Worm (Caenorhabditis elegans) whole organism, mixed stage, embryonic: ENCODE results near the gene ttr-18.

ENCODE experiments used
- M03D4.4 ChIP-seq: sonication (generic microtip); optimal IDR thresholded peaks from 2 replicates; lab custom pipeline; 2017; ENCODE audit warnings: mild to moderate bottlenecking, missing genetic modification characterization, missing compliant biosample characterization
- bed-3 ChIP-seq: fragments of 200-800 bp; sonication (Bioruptor generic); optimal IDR thresholded peaks from 3 replicates; lab custom pipeline; 2018; ENCODE audit warnings: mild to moderate bottlenecking, missing genetic modification characterization, moderate library complexity, missing compliant biosample characterization
- blmp-1 ChIP-seq: fragments of 150-350 bp; optimal IDR thresholded peaks from 2 replicates; lab custom pipeline; 2014; ENCODE audit warnings: missing biosample characterization, missing genetic modification characterization
- ceh-39 ChIP-seq: fragments of 150-350 bp; optimal IDR thresholded peaks from 2 replicates; lab custom pipeline; 2014; ENCODE audit warnings: missing biosample characterization, missing genetic modification characterization
- ceh-43 ChIP-seq: fragments of 200-800 bp; sonication (Bioruptor generic); optimal IDR thresholded peaks from 2 replicates; lab custom pipeline; 2018; ENCODE audit warnings: mild to moderate bottlenecking, missing genetic modification characterization, moderate library complexity, missing compliant biosample characterization
- ceh-83 ChIP-seq: fragments of 200-800 bp; sonication (Bioruptor generic); optimal IDR thresholded peaks from 2 replicates; lab custom pipeline; 2018; ENCODE audit warnings: mild to moderate bottlenecking, missing genetic modification characterization, missing compliant biosample characterization
- ces-1 ChIP-seq: fragments of 150-350 bp; optimal IDR thresholded peaks from 2 replicates; lab custom pipeline; 2014; ENCODE audit warnings: missing biosample characterization, missing genetic modification reagents, missing genetic modification characterization
- cnd-1 ChIP-seq: fragments of 200-800 bp; sonication (Bioruptor generic); optimal IDR thresholded peaks from 2 replicates; lab custom pipeline; 2018; ENCODE audit warnings: mild to moderate bottlenecking, missing genetic modification characterization, missing compliant biosample characterization
- drap-1 ChIP-seq: fragments of 200-800 bp; sonication (Bioruptor generic); optimal IDR thresholded peaks from 3 replicates; lab custom pipeline; 2018; ENCODE audit warnings: mild to moderate bottlenecking, missing genetic modification characterization, missing compliant biosample characterization
- elt-1 ChIP-seq: sonication (generic microtip); optimal IDR thresholded peaks from 2 replicates; lab custom pipeline; 2017; ENCODE audit warnings: missing genetic modification characterization, mild to moderate bottlenecking, missing compliant biosample characterization, antibody characterized with exemption, moderate library complexity, borderline replicate concordance; ENCODE audit not compliant: insufficient read depth
- elt-3 ChIP-seq: fragments of 150-350 bp; optimal IDR thresholded peaks from 2 replicates; lab custom pipeline; 2014; ENCODE audit warnings: missing biosample characterization, missing genetic modification characterization
- flh-1 ChIP-seq: fragments of 200-800 bp; sonication (Bioruptor generic); optimal IDR thresholded peaks from 2 replicates; lab custom pipeline; 2018; ENCODE audit warnings: mild to moderate bottlenecking, missing genetic modification characterization, moderate library complexity, missing compliant biosample characterization
- ham-2 ChIP-seq: fragments of 200-800 bp; sonication (Bioruptor generic); optimal IDR thresholded peaks from 2 replicates; lab custom pipeline; 2018; ENCODE audit warnings: mild to moderate bottlenecking, missing genetic modification characterization, missing compliant biosample characterization
- hlh-1 ChIP-seq: fragments of 150-350 bp; optimal IDR thresholded peaks from 2 replicates; lab custom pipeline; 2014; ENCODE audit warnings: missing biosample characterization, missing genetic modification reagents, missing genetic modification characterization
- lin-13 ChIP-seq: fragments of 150-350 bp; optimal IDR thresholded peaks from 2 replicates; lab custom pipeline; 2014; ENCODE audit warnings: missing biosample characterization, missing genetic modification characterization
- lin-32 ChIP-seq: fragments of 200-800 bp; sonication (Bioruptor generic); optimal IDR thresholded peaks from 2 replicates; lab custom pipeline; 2018; ENCODE audit warnings: mild to moderate bottlenecking, missing genetic modification characterization, missing compliant biosample characterization
- lsy-2 ChIP-seq: fragments of 150-350 bp; optimal IDR thresholded peaks from 2 replicates; lab custom pipeline; 2014; ENCODE audit warnings: missing biosample characterization, missing genetic modification characterization
- mab-5 ChIP-seq: fragments of 150-350 bp; optimal IDR thresholded peaks from 2 replicates; lab custom pipeline; 2014; ENCODE audit warnings: missing biosample characterization, missing genetic modification characterization
- mep-1 ChIP-seq: fragments of 150-350 bp; optimal IDR thresholded peaks from 2 replicates; lab custom pipeline; 2017; ENCODE audit warnings: missing biosample characterization, missing genetic modification reagents, missing genetic modification characterization, inconsistent platforms
- mls-2 ChIP-seq: sonication (generic microtip); optimal IDR thresholded peaks from 2 replicates; lab custom pipeline; 2016; ENCODE audit warnings: mild to moderate bottlenecking, missing genetic modification characterization, moderate library complexity, missing compliant biosample characterization
- nhr-12 ChIP-seq: fragments of 150-350 bp; optimal IDR thresholded peaks from 2 replicates; lab custom pipeline; 2014; ENCODE audit warnings: missing biosample characterization, missing genetic modification characterization
- nhr-2 ChIP-seq: fragments of 150-350 bp; optimal IDR thresholded peaks from 2 replicates; lab custom pipeline; 2014; ENCODE audit warnings: missing biosample characterization, missing genetic modification characterization
- nhr-237 ChIP-seq: fragments of 150-350 bp; optimal IDR thresholded peaks from 2 replicates; lab custom pipeline; 2014; ENCODE audit warnings: missing biosample characterization, missing genetic modification characterization
- nhr-28 ChIP-seq: fragments of 150-350 bp; optimal IDR thresholded peaks from 2 replicates; lab custom pipeline; 2014; ENCODE audit warnings: missing biosample characterization, missing genetic modification characterization
- nhr-76 ChIP-seq: sonication (generic microtip); optimal IDR thresholded peaks from 2 replicates; lab custom pipeline; 2017; ENCODE audit warnings: missing biosample characterization, missing genetic modification characterization
- pha-4 ChIP-seq: fragments of 150-350 bp; optimal IDR thresholded peaks from 2 replicates; lab custom pipeline; 2018; ENCODE audit warnings: missing biosample characterization, missing genetic modification reagents, missing genetic modification characterization
- sem-2 ChIP-seq: fragments of 200-800 bp; sonication (Bioruptor generic); optimal IDR thresholded peaks from 2 replicates; lab custom pipeline; 2018; ENCODE audit warnings: mild to moderate bottlenecking, missing genetic modification characterization, missing compliant biosample characterization
- snpc-4 ChIP-seq: fragments of 150-350 bp; optimal IDR thresholded peaks from 2 replicates; lab custom pipeline; 2014; ENCODE audit warnings: missing biosample characterization, missing genetic modification characterization
- sptf-1 ChIP-seq: sonication (generic microtip); optimal IDR thresholded peaks from 2 replicates; lab custom pipeline; 2017; ENCODE audit warnings: mild to moderate bottlenecking, missing genetic modification characterization, moderate library complexity, missing compliant biosample characterization
- tbx-8 ChIP-seq: fragments of 200-800 bp; sonication (Bioruptor generic); optimal IDR thresholded peaks from 2 replicates; lab custom pipeline; 2018; ENCODE audit warnings: mild to moderate bottlenecking, missing genetic modification characterization, moderate library complexity, missing compliant biosample characterization
- unc-120 ChIP-seq: sonication (generic microtip); optimal IDR thresholded peaks from 2 replicates; lab custom pipeline; 2017; ENCODE audit warnings: missing genetic modification characterization, missing compliant biosample characterization; ENCODE audit not compliant: poor library complexity, severe bottlenecking
- unc-39 ChIP-seq: fragments of 150-350 bp; optimal IDR thresholded peaks from 2 replicates; lab custom pipeline; 2014; ENCODE audit warnings: missing biosample characterization, missing genetic modification characterization
- unc-62 ChIP-seq: fragments of 150-350 bp; optimal IDR thresholded peaks from 2 replicates; lab custom pipeline; 2014; ENCODE audit warnings: missing biosample characterization, missing genetic modification reagents, missing genetic modification characterization
- zip-8 ChIP-seq: fragments of 150-350 bp; optimal IDR thresholded peaks from 2 replicates; lab custom pipeline; 2014; ENCODE audit warnings: missing biosample characterization, missing genetic modification characterization
- ztf-11 ChIP-seq: fragments of 150-350 bp; optimal IDR thresholded peaks from 2 replicates; lab custom pipeline; 2014; ENCODE audit warnings: missing biosample characterization, missing genetic modification characterization

The ttr-18 gene

DNA sequence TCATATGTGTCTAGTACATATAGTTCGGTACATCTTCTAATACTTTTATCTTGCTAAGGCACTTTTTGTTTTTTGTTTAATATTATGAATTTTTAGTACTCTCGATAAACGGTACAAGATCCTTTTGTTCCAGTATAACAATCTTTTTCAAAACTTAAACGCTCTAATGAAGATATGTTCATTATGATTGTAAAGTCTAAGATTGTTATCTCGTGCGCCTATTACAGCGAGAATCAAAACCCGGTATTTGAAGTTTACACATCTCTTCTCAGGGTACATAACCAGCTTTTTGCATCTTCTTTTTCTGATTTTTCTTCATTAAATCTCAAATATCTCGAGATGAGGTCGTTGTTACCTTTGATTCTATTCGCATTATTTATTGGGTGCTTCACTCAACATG lies 1.5 kb upstream of the ttr-18 start, which contains the start of gene B0334.13:
B0334.13 (plus strand) TSS at position 301 of the 400 bp plus-strand sequence.
- no peak for TF ChIP-seq unc-62 (GFP tag; lab: Kevin White, UChicago)
- no peak for TF ChIP-seq ceh-43 (GFP tag; lab: Kevin White, UChicago)
- TF ChIP-seq lsy-2 (tag; lab: Kevin White, UChicago): no peak
- TF ChIP-seq pha-4: no peak
- no peak for TF ChIP-seq nhr-237
- no peak for TF ChIP-seq blmp-1 (tag; lab: Kevin White, UChicago)
- no peak for TF ChIP-seq zip-8 (tag; lab: Kevin White, UChicago)
- TF ChIP-seq mep-1: no peak
- no peak for TF ChIP-seq mab-5 (tag; lab: Kevin White, UChicago)
- TF ChIP-seq nhr-2 (tag; lab: Kevin White, UChicago): no peak
- TF ChIP-seq unc-39 (tag; lab: Kevin White, UChicago): no peak
- TF ChIP-seq flh-1 (GFP tag; lab: Kevin White, UChicago): no peak
- no peak for TF ChIP-seq nhr-76 (tag; lab: Kevin White, UChicago)
- TF ChIP-seq bed-3 (GFP tag; lab: Kevin White, UChicago): no peak
- no peak for TF ChIP-seq lin-32 (GFP tag; lab: Kevin White, UChicago)
- no peak for TF ChIP-seq hlh-1
- TF ChIP-seq cnd-1 (tag; lab: Kevin White, UChicago): no peak
- TF ChIP-seq ceh-39 (tag; lab: Kevin White, UChicago): no peak
- TF ChIP-seq lin-13 (tag; lab: Kevin White, UChicago): no peak

DNA sequence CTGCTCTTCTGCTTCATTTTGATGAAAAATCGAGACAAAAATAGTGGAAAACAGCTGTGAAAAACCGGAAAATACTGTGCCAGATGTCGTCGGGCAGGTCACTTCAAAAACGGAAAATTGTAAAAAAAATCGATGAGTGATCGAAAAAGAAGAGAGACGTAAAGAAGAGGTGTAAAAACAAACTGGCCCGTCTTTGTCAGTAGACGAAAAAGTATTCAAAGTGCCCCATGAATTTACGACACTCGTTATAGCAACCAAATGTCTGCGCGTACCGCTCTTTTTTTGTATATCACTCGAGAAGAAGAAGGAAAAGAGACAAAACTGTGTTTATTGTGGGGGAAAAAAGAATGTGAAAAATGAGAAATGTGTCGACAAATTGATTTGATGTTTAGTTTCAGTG lies 1.3 kb downstream of the ttr-18 start, which contains the start of gene twk-5:
twk-5 (minus strand) TSS at position 101 of the 400 bp plus-strand sequence.
- TF ChIP-seq zip-8 (tag; lab: Kevin White, UChicago) (no peak), ceh-43 (GFP tag; lab: Kevin White, UChicago) (no peak)

DNA sequence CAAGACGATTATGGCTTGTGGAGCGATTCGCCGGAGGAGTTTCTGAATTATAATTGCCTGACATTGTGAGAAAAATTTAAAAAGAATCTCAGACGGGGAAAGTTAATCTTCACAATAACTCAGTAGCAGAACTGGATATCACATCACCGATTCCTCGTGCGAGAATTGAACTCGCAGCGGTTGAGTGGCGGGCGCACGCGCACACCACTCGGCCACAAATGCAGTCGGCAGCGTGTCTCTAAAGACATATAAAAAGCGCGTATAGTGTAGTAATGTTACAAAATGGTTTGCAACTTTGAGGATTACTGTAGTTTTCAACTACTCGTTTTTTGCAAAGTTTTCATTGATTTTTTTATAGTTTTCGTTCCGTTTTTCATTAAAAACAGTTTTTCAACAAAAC lies 1.9 kb downstream of the ttr-18 start:
- no peak for TF ChIP-seq nhr-237
- TF ChIP-seq lin-32 (GFP tag; lab: Kevin White, UChicago): peak; percentile 96
- no peak for TF ChIP-seq nhr-76 (tag; lab: Kevin White, UChicago)
- peak; percentile 98 for TF ChIP-seq drap-1
- TF ChIP-seq elt-3 (tag; lab: Kevin White, UChicago): no peak
- TF ChIP-seq sptf-1 (tag; lab: Kevin White, UChicago): peak; percentile 100
- TF ChIP-seq mls-2 (tag; lab: Kevin White, UChicago): peak; percentile 99
- peak; percentile 96 for TF ChIP-seq flh-1 (GFP tag; lab: Kevin White, UChicago)
- TF ChIP-seq M03D4.4 (tag; lab: Kevin White, UChicago): peak; percentile 97
- TF ChIP-seq elt-1 (tag; lab: Kevin White, UChicago): no peak
- TF ChIP-seq lin-13 (tag; lab: Kevin White, UChicago): peak; percentile 81
- no peak for TF ChIP-seq ceh-39 (tag; lab: Kevin White, UChicago)
- TF ChIP-seq snpc-4 (tag; lab: Kevin White, UChicago): no peak
- peak; percentile 58 for TF ChIP-seq ztf-11 (tag; lab: Kevin White, UChicago)
- TF ChIP-seq cnd-1 (tag; lab: Kevin White, UChicago): peak; percentile 98
- TF ChIP-seq lsy-2 (tag; lab: Kevin White, UChicago): peak; percentile 84
- TF ChIP-seq ceh-83 (GFP tag; lab: Kevin White, UChicago): peak; percentile 99
- peak; percentile 95 for TF ChIP-seq ham-2 (GFP tag; lab: Kevin White, UChicago)
- TF ChIP-seq bed-3 (GFP tag; lab: Kevin White, UChicago): peak; percentile 92
- peak; percentile 66 for TF ChIP-seq pha-4
- no peak for TF ChIP-seq ces-1 (GFP tag; lab: Kevin White, UChicago)
- TF ChIP-seq tbx-8 (GFP tag; lab: Kevin White, UChicago): peak; percentile 93
- no peak for TF ChIP-seq hlh-1
- TF ChIP-seq mep-1: peak; percentile 80
- TF ChIP-seq nhr-28 (tag; lab: Kevin White, UChicago): peak; percentile 48
- peak; percentile 94 for TF ChIP-seq unc-120 (tag; lab: Kevin White, UChicago)
- peak; percentile 94 for TF ChIP-seq sem-2 (GFP tag; lab: Kevin White, UChicago)
- no peak for TF ChIP-seq mab-5 (tag; lab: Kevin White, UChicago)
- TF ChIP-seq nhr-12 (tag; lab: Kevin White, UChicago): no peak
- no peak for TF ChIP-seq zip-8 (tag; lab: Kevin White, UChicago)
- no peak for TF ChIP-seq unc-39 (tag; lab: Kevin White, UChicago)
- TF ChIP-seq blmp-1 (tag; lab: Kevin White, UChicago): no peak
- peak; percentile 74 for TF ChIP-seq unc-62 (GFP tag; lab: Kevin White, UChicago)
- TF ChIP-seq nhr-2 (tag; lab: Kevin White, UChicago): no peak
- peak; percentile 93 for TF ChIP-seq ceh-43 (GFP tag; lab: Kevin White, UChicago)
- TF ChIP-seq, all 35 proteins: peak for 21
